Fruit fly (Drosophila melanogaster) whole organism, wandering third instar larva: ENCODE measurements around the gene CG10366.

Experiments used
- Hr78 ChIP-seq: fragments of >200 bp; optimal IDR thresholded peaks from 2 replicates; lab custom pipeline; 2017; ENCODE audit warnings: missing biosample characterization, missing genetic modification characterization
- Myc ChIP-seq: fragments of >200 bp; optimal IDR thresholded peaks from 2 replicates; lab custom pipeline; 2017
- OdsH ChIP-seq: fragments of 200-800 bp; sonication (Bioruptor generic); optimal IDR thresholded peaks from 2 replicates; lab custom pipeline; 2016; ENCODE audit warnings: missing biosample characterization, mild to moderate bottlenecking, missing genetic modification characterization
- dmrt93B ChIP-seq: fragments of 200-800 bp; sonication (Bioruptor generic); optimal IDR thresholded peaks from 2 replicates; lab custom pipeline; 2018; ENCODE audit warnings: missing biosample characterization, mild to moderate bottlenecking, missing genetic modification characterization
- fru ChIP-seq: fragments of 200-800 bp; sonication (Bioruptor generic); optimal IDR thresholded peaks from 3 replicates; lab custom pipeline; 2016; ENCODE audit warnings: missing biosample characterization, mild to moderate bottlenecking, missing genetic modification characterization
- h ChIP-seq: fragments of 200-800 bp; sonication (Bioruptor generic); optimal IDR thresholded peaks from 3 replicates; lab custom pipeline; 2016; ENCODE audit warnings: missing biosample characterization, mild to moderate bottlenecking, missing genetic modification characterization
- lola ChIP-seq: fragments of >200 bp; optimal IDR thresholded peaks from 2 replicates; lab custom pipeline; 2017; ENCODE audit warnings: missing biosample characterization, missing genetic modification characterization
- psq ChIP-seq: fragments of 200-800 bp; sonication (Bioruptor generic); optimal IDR thresholded peaks from 3 replicates; lab custom pipeline; 2017; ENCODE audit warnings: missing biosample characterization, mild to moderate bottlenecking, missing genetic modification characterization, moderate library complexity

dm6 chr2L:19588924-19589323, 4.9 kb downstream of the CG10366 start:
- TF ChIP-seq dmrt93B (GFP tag; lab: Kevin White, UChicago): no peak
- TF ChIP-seq lola: no peak
- no peak for TF ChIP-seq Hr78 (GFP tag; lab: Kevin White, UChicago)
- TF ChIP-seq fru: no peak
- no peak for TF ChIP-seq OdsH (GFP tag; lab: Kevin White, UChicago)
- no peak for TF ChIP-seq Myc (lab: Kevin White, UChicago)
- TF ChIP-seq h (GFP tag; lab: Kevin White, UChicago): no peak
- TF ChIP-seq psq (GFP tag; lab: Kevin White, UChicago): no peak
